Worm (Caenorhabditis elegans) whole organism, late embryonic: ENCODE data around the gene F48F5.6.

Experiments used
- C08G9.2 ChIP-seq: sonication (generic microtip); optimal IDR thresholded peaks from 2 replicates; lab custom pipeline; 2016; ENCODE audit warnings: mild to moderate bottlenecking, missing genetic modification characterization, moderate library complexity, missing compliant biosample characterization
- C38D4.7 ChIP-seq: fragments of 200-800 bp; sonication (Bioruptor generic); optimal IDR thresholded peaks from 2 replicates; lab custom pipeline; 2018; ENCODE audit warnings: mild to moderate bottlenecking, missing genetic modification characterization, moderate library complexity, missing compliant biosample characterization
- K02D7.2 ChIP-seq: sonication (generic microtip); optimal IDR thresholded peaks from 2 replicates; lab custom pipeline; 2017; ENCODE audit warnings: mild to moderate bottlenecking, missing genetic modification characterization, missing compliant biosample characterization
- K09A11.1 ChIP-seq: sonication (generic microtip); optimal IDR thresholded peaks from 2 replicates; lab custom pipeline; 2017; ENCODE audit warnings: antibody characterized with exemption, mild to moderate bottlenecking, missing genetic modification characterization, missing compliant biosample characterization; ENCODE audit not compliant: insufficient read depth
- T23F11.4 ChIP-seq: fragments of 200-800 bp; sonication (Bioruptor generic); optimal IDR thresholded peaks from 2 replicates; lab custom pipeline; 2018; ENCODE audit warnings: mild to moderate bottlenecking, missing genetic modification characterization, missing compliant biosample characterization
- Y22D7AL.16 ChIP-seq: sonication (generic microtip); optimal IDR thresholded peaks from 2 replicates; lab custom pipeline; 2016; ENCODE audit warnings: missing genetic modification characterization, missing compliant biosample characterization
- ama-1 ChIP-seq: fragments of 150-350 bp; optimal IDR thresholded peaks from 2 replicates; lab custom pipeline; 2014
- ceh-14 ChIP-seq: sonication (generic microtip); optimal IDR thresholded peaks from 2 replicates; lab custom pipeline; 2016; ENCODE audit warnings: missing genotype, missing genetic modification characterization, missing compliant biosample characterization
- ceh-18 ChIP-seq: sonication (generic microtip); optimal IDR thresholded peaks from 2 replicates; lab custom pipeline; 2016; ENCODE audit warnings: missing genetic modification characterization, missing compliant biosample characterization
- ceh-19 ChIP-seq: fragments of 200-800 bp; sonication (Bioruptor generic); optimal IDR thresholded peaks from 2 replicates; lab custom pipeline; 2018; ENCODE audit warnings: mild to moderate bottlenecking, missing genetic modification characterization, missing compliant biosample characterization
- ceh-2 ChIP-seq: sonication (generic microtip); optimal IDR thresholded peaks from 2 replicates; lab custom pipeline; 2016; ENCODE audit warnings: missing genotype, missing genetic modification characterization, missing compliant biosample characterization
- ceh-30 ChIP-seq: fragments of 150-350 bp; optimal IDR thresholded peaks from 2 replicates; lab custom pipeline; 2014; ENCODE audit warnings: missing biosample characterization, missing genetic modification characterization
- ceh-31 ChIP-seq: sonication (generic microtip); optimal IDR thresholded peaks from 2 replicates; lab custom pipeline; 2016; ENCODE audit warnings: missing genetic modification characterization, missing compliant biosample characterization
- ceh-48 ChIP-seq: sonication (generic microtip); optimal IDR thresholded peaks from 2 replicates; lab custom pipeline; 2016; ENCODE audit warnings: missing genetic modification characterization, inconsistent platforms, missing compliant biosample characterization
- ceh-6 ChIP-seq: fragments of 200-800 bp; sonication (Bioruptor generic); optimal IDR thresholded peaks from 2 replicates; lab custom pipeline; 2018; ENCODE audit warnings: mild to moderate bottlenecking, missing genetic modification characterization, missing compliant biosample characterization
- ceh-9 ChIP-seq: sonication (generic microtip); optimal IDR thresholded peaks from 2 replicates; lab custom pipeline; 2016; ENCODE audit warnings: mild to moderate bottlenecking, missing genetic modification characterization, inconsistent platforms, missing compliant biosample characterization
- che-1 ChIP-seq: sonication (generic microtip); optimal IDR thresholded peaks from 2 replicates; lab custom pipeline; 2016; ENCODE audit warnings: mild to moderate bottlenecking, missing genetic modification characterization, missing compliant biosample characterization
- dmd-4 ChIP-seq: sonication (generic microtip); optimal IDR thresholded peaks from 2 replicates; lab custom pipeline; 2016; ENCODE audit warnings: borderline replicate concordance, missing genetic modification characterization, missing compliant biosample characterization
- elt-4 ChIP-seq: sonication (generic microtip); optimal IDR thresholded peaks from 2 replicates; lab custom pipeline; 2016; ENCODE audit warnings: missing genetic modification characterization, missing compliant biosample characterization
- ets-4 ChIP-seq: sonication (generic microtip); optimal IDR thresholded peaks from 2 replicates; lab custom pipeline; 2016; ENCODE audit warnings: missing genetic modification characterization, missing compliant biosample characterization
- eyg-1 ChIP-seq: sonication (generic microtip); optimal IDR thresholded peaks from 2 replicates; lab custom pipeline; 2016; ENCODE audit warnings: missing genotype, missing genetic modification characterization, missing compliant biosample characterization
- fax-1 ChIP-seq: sonication (generic microtip); optimal IDR thresholded peaks from 2 replicates; lab custom pipeline; 2016; ENCODE audit warnings: missing genotype, missing genetic modification characterization, missing compliant biosample characterization
- fkh-6 ChIP-seq: sonication (generic microtip); optimal IDR thresholded peaks from 2 replicates; lab custom pipeline; 2016; ENCODE audit warnings: missing genetic modification characterization, missing compliant biosample characterization
- hlh-13 ChIP-seq: fragments of 200-800 bp; sonication (Bioruptor generic); optimal IDR thresholded peaks from 2 replicates; lab custom pipeline; 2018; ENCODE audit warnings: mild to moderate bottlenecking, missing genetic modification characterization, missing compliant biosample characterization
- hlh-15 ChIP-seq: sonication (generic microtip); optimal IDR thresholded peaks from 2 replicates; lab custom pipeline; 2016; ENCODE audit warnings: missing genetic modification characterization, missing compliant biosample characterization
- hlh-8 ChIP-seq: sonication (generic microtip); optimal IDR thresholded peaks from 2 replicates; lab custom pipeline; 2016; ENCODE audit warnings: missing genotype, missing genetic modification characterization, missing compliant biosample characterization
- lin-11 ChIP-seq: fragments of 200-800 bp; sonication (Bioruptor generic); optimal IDR thresholded peaks from 2 replicates; lab custom pipeline; 2018; ENCODE audit warnings: mild to moderate bottlenecking, missing genetic modification characterization, missing compliant biosample characterization
- madf-2 ChIP-seq: sonication (generic microtip); optimal IDR thresholded peaks from 2 replicates; lab custom pipeline; 2017; ENCODE audit warnings: missing genetic modification characterization, missing compliant biosample characterization
- nfya-1 ChIP-seq: sonication (generic microtip); optimal IDR thresholded peaks from 2 replicates; lab custom pipeline; 2017; ENCODE audit warnings: missing genetic modification characterization, mild to moderate bottlenecking, missing compliant biosample characterization, antibody characterized with exemption, moderate library complexity
- nhr-232 ChIP-seq: sonication (generic microtip); optimal IDR thresholded peaks from 2 replicates; lab custom pipeline; 2016; ENCODE audit warnings: missing genetic modification characterization, missing compliant biosample characterization
- npax-4 ChIP-seq: sonication (generic microtip); optimal IDR thresholded peaks from 2 replicates; lab custom pipeline; 2016; ENCODE audit warnings: missing genetic modification characterization, missing compliant biosample characterization
- pax-1 ChIP-seq: fragments of 150-350 bp; optimal IDR thresholded peaks from 2 replicates; lab custom pipeline; 2014; ENCODE audit warnings: missing biosample characterization, missing genetic modification characterization
- pha-2 ChIP-seq: sonication (generic microtip); optimal IDR thresholded peaks from 2 replicates; lab custom pipeline; 2017; ENCODE audit warnings: mild to moderate bottlenecking, missing genetic modification characterization, missing compliant biosample characterization
- pha-4 ChIP-seq: fragments of 150-350 bp; optimal IDR thresholded peaks from 2 replicates; lab custom pipeline; 2018; ENCODE audit warnings: missing biosample characterization, missing genetic modification reagents, missing genetic modification characterization
- pqm-1 ChIP-seq: sonication (generic microtip); optimal IDR thresholded peaks from 2 replicates; lab custom pipeline; 2016; ENCODE audit warnings: missing genetic modification characterization, missing compliant biosample characterization
- pros-1 ChIP-seq: fragments of 150-350 bp; optimal IDR thresholded peaks from 2 replicates; lab custom pipeline; 2014; ENCODE audit warnings: missing biosample characterization, missing genetic modification reagents, missing genetic modification characterization
- ref-2 ChIP-seq: sonication (generic microtip); optimal IDR thresholded peaks from 2 replicates; lab custom pipeline; 2016; ENCODE audit warnings: missing genetic modification characterization, missing compliant biosample characterization
- rnt-1 ChIP-seq: sonication (generic microtip); optimal IDR thresholded peaks from 2 replicates; lab custom pipeline; 2016; ENCODE audit warnings: missing genetic modification characterization, missing compliant biosample characterization
- sdc-2 ChIP-seq: sonication (generic microtip); optimal IDR thresholded peaks from 2 replicates; lab custom pipeline; 2016; ENCODE audit warnings: missing genotype, missing genetic modification characterization, missing compliant biosample characterization
- tbx-2 ChIP-seq: sonication (generic microtip); optimal IDR thresholded peaks from 2 replicates; lab custom pipeline; 2016; ENCODE audit warnings: missing genetic modification characterization, missing compliant biosample characterization
- tbx-7 ChIP-seq: sonication (generic microtip); optimal IDR thresholded peaks from 2 replicates; lab custom pipeline; 2016; ENCODE audit warnings: missing genotype, missing genetic modification characterization, missing compliant biosample characterization
- unc-42 ChIP-seq: sonication (generic microtip); optimal IDR thresholded peaks from 2 replicates; lab custom pipeline; 2016; ENCODE audit warnings: missing genotype, missing genetic modification characterization, missing compliant biosample characterization
- zip-5 ChIP-seq: sonication (generic microtip); optimal IDR thresholded peaks from 2 replicates; lab custom pipeline; 2016; ENCODE audit warnings: missing genetic modification characterization, missing compliant biosample characterization
- ztf-16 ChIP-seq: sonication (generic microtip); optimal IDR thresholded peaks from 2 replicates; lab custom pipeline; 2017; ENCODE audit warnings: missing genetic modification characterization, missing compliant biosample characterization

Gene F48F5.6

ce11 chrV:20445898-20446297 lies 7.1 kb downstream of the F48F5.6 start:
- no peak for TF ChIP-seq unc-42 (tag; lab: Kevin White, UChicago)
- no peak for TF ChIP-seq ets-4 (tag; lab: Kevin White, UChicago)
- no peak for TF ChIP-seq pqm-1 (tag; lab: Kevin White, UChicago)
- TF ChIP-seq, all 69 proteins: peak for 0

ce11 chrV:20431390-20431789 lies 21.6 kb downstream of the F48F5.6 start:
- TF ChIP-seq pha-2 (tag; lab: Kevin White, UChicago): peak; percentile 54

ce11 chrV:20425183-20425400 lies 27.9 kb downstream of the F48F5.6 start, which contains the start of the genes fce-2 and F48F5.8:
TSS of gene fce-2 (plus strand) at chrV:20425301.
TSS of gene F48F5.8 (plus strand) at chrV:20425342.
- TF ChIP-seq ceh-30 (tag; lab: Kevin White, UChicago): no peak
- TF ChIP-seq ama-1 (lab: Kevin White, UChicago): no peak
- TF ChIP-seq dmd-4 (tag; lab: Kevin White, UChicago): no peak
- no peak for TF ChIP-seq sdc-2
- no peak for TF ChIP-seq npax-4 (tag; lab: Kevin White, UChicago)
- TF ChIP-seq tbx-2 (tag; lab: Kevin White, UChicago): no peak
- no peak for TF ChIP-seq nfya-1 (tag; lab: Kevin White, UChicago)
- no peak for TF ChIP-seq hlh-15 (tag; lab: Kevin White, UChicago)
- no peak for TF ChIP-seq tbx-7 (tag; lab: Kevin White, UChicago)
- no peak for TF ChIP-seq hlh-13 (GFP tag; lab: Kevin White, UChicago)
- no peak for TF ChIP-seq C08G9.2 (tag; lab: Kevin White, UChicago)
- TF ChIP-seq ceh-48 (tag; lab: Kevin White, UChicago): no peak
- no peak for TF ChIP-seq ceh-31 (tag; lab: Kevin White, UChicago)
- no peak for TF ChIP-seq T23F11.4 (GFP tag; lab: Kevin White, UChicago)
- no peak for TF ChIP-seq ref-2 (tag; lab: Kevin White, UChicago)

DNA sequence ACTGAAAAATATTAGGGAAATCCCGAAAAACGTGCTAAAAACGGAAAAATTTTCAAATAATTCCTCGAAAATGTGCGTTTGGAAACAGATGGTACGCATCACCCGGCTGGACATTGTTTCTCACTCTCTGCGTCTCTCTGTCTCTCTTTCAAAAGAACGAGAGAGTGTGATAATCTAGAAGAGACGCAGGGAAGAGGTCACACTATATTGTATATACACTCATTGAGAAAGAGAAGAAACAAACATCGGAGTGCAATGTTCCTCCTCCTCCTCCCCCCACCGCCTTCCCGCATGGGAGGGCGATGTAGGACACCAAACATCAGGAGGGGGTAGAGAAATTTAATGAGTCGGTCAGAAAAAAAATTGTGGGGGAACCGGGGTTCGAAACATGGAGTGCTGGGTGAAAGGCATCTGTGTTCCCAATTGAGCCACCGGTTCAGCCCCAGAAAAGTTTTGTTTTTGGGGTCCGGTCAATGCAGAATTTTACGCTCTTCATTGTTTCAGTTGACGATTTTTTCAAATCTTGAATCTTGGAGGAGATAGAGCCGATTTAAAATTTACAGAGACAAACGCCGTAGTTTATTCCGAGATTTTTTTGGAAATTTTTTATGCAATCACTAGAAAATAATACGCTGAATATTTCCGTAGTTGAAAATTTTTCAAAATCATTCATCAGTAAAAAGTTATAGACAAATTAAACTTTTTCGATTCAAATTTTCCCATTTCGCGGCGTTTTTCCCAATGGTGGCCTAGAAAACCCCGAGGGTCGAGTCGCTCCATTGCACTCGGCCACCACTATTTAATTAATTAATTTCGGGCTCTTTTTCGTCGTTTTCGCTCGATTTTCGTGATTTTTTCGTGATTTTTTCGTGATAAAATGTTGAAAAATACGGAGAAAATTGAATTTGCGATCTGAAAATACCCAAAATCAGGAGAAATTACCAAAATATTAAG lies 28.5 kb downstream of the F48F5.6 start:
- TF ChIP-seq pros-1 (tag; lab: Kevin White, UChicago) (peak; percentile 47), ets-4 (tag; lab: Kevin White, UChicago) (peak; percentile 79), hlh-15 (tag; lab: Kevin White, UChicago) (no peak), hlh-8 (peak; percentile 68), ceh-19 (no peak), pha-2 (tag; lab: Kevin White, UChicago) (peak; percentile 17), hlh-13 (GFP tag; lab: Kevin White, UChicago) (no peak), ceh-6 (GFP tag; lab: Kevin White, UChicago) (no peak), lin-11 (tag; lab: Kevin White, UChicago) (no peak), ceh-2 (tag; lab: Kevin White, UChicago) (peak; percentile 72), K02D7.2 (tag; lab: Kevin White, UChicago) (no peak), nhr-232 (tag; lab: Kevin White, UChicago) (no peak), zip-5 (tag; lab: Kevin White, UChicago) (peak; percentile 46), ref-2 (tag; lab: Kevin White, UChicago) (peak; percentile 50), K09A11.1 (tag; lab: Kevin White, UChicago) (no peak), eyg-1 (tag; lab: Kevin White, UChicago) (no peak), ceh-31 (tag; lab: Kevin White, UChicago) (peak; percentile 90), C08G9.2 (tag; lab: Kevin White, UChicago) (peak; percentile 89), fkh-6 (tag; lab: Kevin White, UChicago) (peak; percentile 37), rnt-1 (peak; percentile 41), ceh-18 (tag; lab: Kevin White, UChicago) (peak; percentile 56), dmd-4 (tag; lab: Kevin White, UChicago) (no peak), ceh-30 (tag; lab: Kevin White, UChicago) (no peak), elt-4 (no peak), ceh-9 (tag; lab: Kevin White, UChicago) (no peak), C38D4.7 (GFP tag; lab: Kevin White, UChicago) (no peak), madf-2 (no peak), pax-1 (tag; lab: Kevin White, UChicago) (peak; percentile 43), Y22D7AL.16 (no peak), pha-4 (tag; lab: Kevin White, UChicago) (no peak), sdc-2 (no peak), fax-1 (tag; lab: Kevin White, UChicago) (no peak), tbx-7 (tag; lab: Kevin White, UChicago) (peak; percentile 78), che-1 (tag; lab: Kevin White, UChicago) (no peak), ztf-16 (tag; lab: Kevin White, UChicago) (peak; percentile 9), ceh-14 (peak; percentile 78)
